Worm (Caenorhabditis elegans) whole organism, L1 larva: ENCODE measurements around the gene rpb-11.

ENCODE experiments used
- aha-1 ChIP-seq: fragments of 150-350 bp; optimal IDR thresholded peaks from 2 replicates; lab custom pipeline; 2014; ENCODE audit warnings: missing biosample characterization, missing genetic modification characterization
- aly-2 ChIP-seq: fragments of 150-350 bp; optimal IDR thresholded peaks from 2 replicates; lab custom pipeline; 2014; ENCODE audit warnings: missing biosample characterization, missing genetic modification characterization
- ceh-63 ChIP-seq: fragments of 200-800 bp; sonication (Bioruptor generic); optimal IDR thresholded peaks from 2 replicates; lab custom pipeline; 2018; ENCODE audit warnings: mild to moderate bottlenecking, missing genetic modification characterization, missing compliant biosample characterization
- ceh-82 ChIP-seq, 3 experiments: fragments of 150-350 bp in 1 of 3; sonication (generic microtip) in 2 of 3; optimal IDR thresholded peaks; 2 replicates each; lab custom pipeline; 2014 to 2017; ENCODE audit warnings: missing biosample characterization in 3 of 3, missing genetic modification characterization in 3 of 3
- ets-5 ChIP-seq: fragments of 200-800 bp; sonication (Bioruptor generic); IDR thresholded peaks from 2 replicates; pipeline ENCODE4 v1.3.6; 2022; ENCODE audit warnings: missing genetic modification characterization, missing compliant biosample characterization
- fkh-10 ChIP-seq: sonication (generic microtip); optimal IDR thresholded peaks from 2 replicates; lab custom pipeline; 2017; ENCODE audit warnings: missing biosample characterization, missing genetic modification reagents, missing genetic modification characterization
- nhr-11 ChIP-seq: fragments of 150-350 bp; optimal IDR thresholded peaks from 2 replicates; lab custom pipeline; 2014; ENCODE audit warnings: missing biosample characterization, missing genetic modification characterization

ce11 chrII:14094590-14094989 lies 34.7 kb downstream of the rpb-11 start, which contains the start of gene col-87:
- TF ChIP-seq aha-1, result no peak
- TF ChIP-seq ets-5 (GFP tag; lab: Robert Waterston, UW), result no peak
- TF ChIP-seq ceh-63 (GFP tag; lab: Kevin White, UChicago), result no peak
- TF ChIP-seq nhr-11, result no peak
- no peak for TF ChIP-seq ceh-82 (tag; optimal IDR thresholded peaks at IDR 0.05; lab: Kevin White, UChicago)
- no peak for TF ChIP-seq aly-2 (tag; lab: Kevin White, UChicago)
- no peak for TF ChIP-seq fkh-10 (GFP tag; lab: Kevin White, UChicago)
